Fruit fly (Drosophila melanogaster): ENCODE results near the gene Tlk.

The Tlk gene

dm6 chrX:3710531-3711084 is 9.2 kb upstream of the Tlk start:
- TF ChIP-seq noc (tag; optimal IDR thresholded peaks at IDR 0.05) = no peak

- peak; percentile 47 for TF ChIP-seq noc (tag; optimal IDR thresholded peaks at IDR 0.05)
These were observed 5.8 kb upstream of the Tlk start for dm6 chrX:3714020-3714419.

dm6 chrX:3715616-3716015 is 4.2 kb upstream of the Tlk start:
- TF ChIP-seq noc (tag; optimal IDR thresholded peaks at IDR 0.05) = no peak

dm6 chrX:3718592-3719267 is 1.1 kb upstream of the Tlk start:
- no peak for TF ChIP-seq noc (tag; optimal IDR thresholded peaks at IDR 0.05)

- no peak for TF ChIP-seq noc (tag; optimal IDR thresholded peaks at IDR 0.05)
These were observed 572 bp downstream of the Tlk start for dm6 chrX:3720176-3720981.

- TF ChIP-seq noc (tag; optimal IDR thresholded peaks at IDR 0.05) = no peak
These were observed 1.8 kb downstream of the Tlk start for dm6 chrX:3721568-3721967.

- TF ChIP-seq noc (tag; optimal IDR thresholded peaks at IDR 0.05) = no peak
These were observed 2.4 kb downstream of the Tlk start for dm6 chrX:3722209-3722608.

dm6 chrX:3722975-3723374 is 3.2 kb downstream of the Tlk start:
- no peak for TF ChIP-seq noc (tag; optimal IDR thresholded peaks at IDR 0.05)

- TF ChIP-seq noc (tag; optimal IDR thresholded peaks at IDR 0.05) = no peak
These were observed 5.2 kb downstream of the Tlk start for dm6 chrX:3725047-3725446.

- TF ChIP-seq noc (tag; optimal IDR thresholded peaks at IDR 0.05) = no peak
These were observed 6.1 kb downstream of the Tlk start for dm6 chrX:3725916-3726315.

- no peak for TF ChIP-seq noc (tag; optimal IDR thresholded peaks at IDR 0.05)
These were observed 11.1 kb downstream of the Tlk start for dm6 chrX:3730879-3731278.

- no peak for TF ChIP-seq noc (tag; optimal IDR thresholded peaks at IDR 0.05)
These were observed 18.0 kb downstream of the Tlk start for dm6 chrX:3737774-3738173.

dm6 chrX:3739165-3739888 is 19.5 kb downstream of the Tlk start:
- no peak for TF ChIP-seq noc (tag; optimal IDR thresholded peaks at IDR 0.05)

dm6 chrX:3739889-3740187 is 20.0 kb downstream of the Tlk start:
- no peak for TF ChIP-seq noc (tag; optimal IDR thresholded peaks at IDR 0.05)

dm6 chrX:3740319-3740718 is 20.5 kb downstream of the Tlk start:
- TF ChIP-seq noc (tag; optimal IDR thresholded peaks at IDR 0.05) = no peak

- peak; percentile 6 for TF ChIP-seq noc (tag; optimal IDR thresholded peaks at IDR 0.05)
These were observed 21.1 kb downstream of the Tlk start for dm6 chrX:3740725-3741440.

All from whole organism, larva.